Fruit fly (Drosophila melanogaster): ENCODE results near the gene Fuca.
A peak's percentile ranks its signal among the peaks of the same experiment; 100 is the strongest.

Fuca gene

dm6 chr3L:11552996-11553671 lies 30.6 kb upstream of the Fuca start (continued):
- TF ChIP-seq inv (GFP tag; IDR thresholded peaks at IDR 0.05; ENCODE audit: partially characterized antibody) (peak; percentile 23; the same call in 1 of the 2 replicates), Asciz (GFP tag; optimal IDR thresholded peaks at IDR 0.05) (no peak), CG6854 (GFP tag; optimal IDR thresholded peaks at IDR 0.05) (peak; percentile 29), CG14710 (tag; optimal IDR thresholded peaks at IDR 0.05) (peak; percentile 3), ci (GFP tag; IDR thresholded peaks at IDR 0.05) (peak; percentile 74), seq (GFP tag; IDR thresholded peaks at IDR 0.05) (no peak), CG4854 (GFP tag; optimal IDR thresholded peaks at IDR 0.05) (no peak), Kr (GFP tag; optimal IDR thresholded peaks at IDR 0.05) (no peak), Fer1 (GFP tag; optimal IDR thresholded peaks at IDR 0.05) (peak; percentile 64), disco-r (GFP tag; optimal IDR thresholded peaks at IDR 0.05) (no peak), HHEX (GFP tag; optimal IDR thresholded peaks at IDR 0.05) (no peak), lmd (GFP tag; IDR thresholded peaks at IDR 0.05) (no peak), Dbx (GFP tag; IDR thresholded peaks at IDR 0.05) (0 out of 3 replicates have a peak, but pooled peaks have one; percentile 38), Dfd (GFP tag; optimal IDR thresholded peaks at IDR 0.05) (no peak), ssp (GFP tag; IDR thresholded peaks at IDR 0.05) (no peak), Stat92E (GFP tag; optimal IDR thresholded peaks at IDR 0.05) (peak in 1 of 3 experiments; percentile 70), CG33213 (GFP tag; optimal IDR thresholded peaks at IDR 0.05) (no peak), CG12659 (GFP tag; optimal IDR thresholded peaks at IDR 0.05) (peak; percentile 5), CG1832 (GFP tag; optimal IDR thresholded peaks at IDR 0.05) (no peak), CG10462 (GFP tag; optimal IDR thresholded peaks at IDR 0.05) (no peak), CG17802 (tag; optimal IDR thresholded peaks at IDR 0.05) (no peak), psq (GFP tag; optimal IDR thresholded peaks at IDR 0.05) (peak; percentile 74), wek (GFP tag; optimal IDR thresholded peaks at IDR 0.05) (peak; percentile 1), CG12744 (GFP tag; optimal IDR thresholded peaks at IDR 0.05) (no peak), E2f1 (GFP tag; IDR thresholded peaks at IDR 0.05) (no peak; the same call in 1 of the 2 replicates), Oli (tag; optimal IDR thresholded peaks at IDR 0.05) (peak; percentile 9), tin (GFP tag; optimal IDR thresholded peaks at IDR 0.05) (peak; percentile 7), Dref (GFP tag; IDR thresholded peaks at IDR 0.05) (no peak), CG10147 (GFP tag; optimal IDR thresholded peaks at IDR 0.05) (peak; percentile 38), CG13287 (GFP tag; IDR thresholded peaks at IDR 0.05; ENCODE audit: partially characterized antibody) (peak; percentile 80), hkb (optimal IDR thresholded peaks at IDR 0.05) (no peak), hkb (GFP tag; IDR thresholded peaks at IDR 0.05) (no peak; the same call in 1 of the 2 replicates), Med (GFP tag) (peak; percentile 92), NK7.1 (GFP tag; optimal IDR thresholded peaks at IDR 0.05) (no peak), bab2 (GFP tag; optimal IDR thresholded peaks at IDR 0.05) (no peak), Fer2 (tag; optimal IDR thresholded peaks at IDR 0.05) (no peak), CG17361 (GFP tag; IDR thresholded peaks at IDR 0.05) (peak; percentile 29; the same call in 1 of the 3 replicates), CG12299 (tag; optimal IDR thresholded peaks at IDR 0.05) (no peak), unpg (GFP tag; optimal IDR thresholded peaks at IDR 0.05) (peak; percentile 11), dati (GFP tag; IDR thresholded peaks at IDR 0.05) (no peak), sens-2 (GFP tag; IDR thresholded peaks at IDR 0.05) (no peak), Blimp-1 (GFP tag; optimal IDR thresholded peaks at IDR 0.05) (peak; percentile 32), chif (GFP tag; optimal IDR thresholded peaks at IDR 0.05) (no peak), so (GFP tag; IDR thresholded peaks at IDR 0.05) (peak; percentile 79; the same call in 2 of the 3 replicates), luna (GFP tag; optimal IDR thresholded peaks at IDR 0.05) (no peak), Ets97D (GFP tag; optimal IDR thresholded peaks at IDR 0.05) (no peak), ranshi (GFP tag; IDR thresholded peaks at IDR 0.05) (no peak), Hmr (GFP tag; optimal IDR thresholded peaks at IDR 0.05) (peak; percentile 63), CG8290 (GFP tag; optimal IDR thresholded peaks at IDR 0.05) (no peak), CG8290 (tag; optimal IDR thresholded peaks at IDR 0.05) (peak in 1 of 2 experiments; percentile 73), yki (optimal IDR thresholded peaks at IDR 0.05) (peak; percentile 96)
